Worm (Caenorhabditis elegans): ENCODE data around the gene T07C4.12.

The T07C4.12 gene

ce11 chrIII:10336109-10336508 is 3.6 kb upstream of the T07C4.12 start:
- TF ChIP-seq ces-1 (GFP tag; optimal IDR thresholded peaks at IDR 0.05) (no peak), elt-3 (tag; optimal IDR thresholded peaks at IDR 0.05) (no peak)

ce11 chrIII:10335086-10335485 is 2.6 kb upstream of the T07C4.12 start, which contains the start of gene ced-9:
ced-9 (plus strand) TSS chrIII:10335172.
- no peak for TF ChIP-seq unc-120 (tag; optimal IDR thresholded peaks at IDR 0.05; ENCODE audit: poor library complexity, severe bottlenecking)
- no peak for TF ChIP-seq ham-2 (GFP tag; optimal IDR thresholded peaks at IDR 0.05)
- no peak for TF ChIP-seq drap-1 (GFP tag; optimal IDR thresholded peaks at IDR 0.05)
- TF ChIP-seq nhr-12 (tag; optimal IDR thresholded peaks at IDR 0.05), result no peak
- TF ChIP-seq sptf-1 (tag; optimal IDR thresholded peaks at IDR 0.05), result no peak
- TF ChIP-seq pha-4 (tag; optimal IDR thresholded peaks at IDR 0.05), result no peak
- no peak for TF ChIP-seq snpc-4 (tag; optimal IDR thresholded peaks at IDR 0.05)
- no peak for TF ChIP-seq lin-32 (GFP tag; optimal IDR thresholded peaks at IDR 0.05)
- no peak for TF ChIP-seq blmp-1 (tag; optimal IDR thresholded peaks at IDR 0.05)
- TF ChIP-seq bed-3 (GFP tag; optimal IDR thresholded peaks at IDR 0.05), result no peak
- no peak for TF ChIP-seq mep-1 (tag; optimal IDR thresholded peaks at IDR 0.05)

ce11 chrIII:10333961-10334542 is 1.6 kb upstream of the T07C4.12 start, which contains the start of the genes jmjd-4 and mev-1:
jmjd-4 (minus strand) TSS chrIII:10334018.
mev-1 (plus strand) TSS chrIII:10334277.
- TF ChIP-seq lin-32 (GFP tag; optimal IDR thresholded peaks at IDR 0.05) (no peak), lin-13 (tag; optimal IDR thresholded peaks at IDR 0.05) (peak; percentile 67), ztf-11 (tag; optimal IDR thresholded peaks at IDR 0.05) (peak; percentile 17), nhr-237 (tag; optimal IDR thresholded peaks at IDR 0.05) (peak; percentile 28), ceh-83 (GFP tag; optimal IDR thresholded peaks at IDR 0.05) (no peak), M03D4.4 (tag; optimal IDR thresholded peaks at IDR 0.05) (peak; percentile 65), unc-39 (tag; optimal IDR thresholded peaks at IDR 0.05) (no peak), nhr-28 (tag; optimal IDR thresholded peaks at IDR 0.05) (no peak), mab-5 (tag; optimal IDR thresholded peaks at IDR 0.05) (peak; percentile 8), hlh-1 (tag; optimal IDR thresholded peaks at IDR 0.05) (peak; percentile 73), nhr-2 (tag; optimal IDR thresholded peaks at IDR 0.05) (no peak), pha-4 (tag; optimal IDR thresholded peaks at IDR 0.05) (peak; percentile 72), mls-2 (tag; optimal IDR thresholded peaks at IDR 0.05) (peak; percentile 42), mep-1 (tag; optimal IDR thresholded peaks at IDR 0.05) (peak; percentile 61), zip-8 (tag; optimal IDR thresholded peaks at IDR 0.05) (no peak), lsy-2 (tag; optimal IDR thresholded peaks at IDR 0.05) (peak; percentile 75), sptf-1 (tag; optimal IDR thresholded peaks at IDR 0.05) (peak; percentile 76), drap-1 (GFP tag; optimal IDR thresholded peaks at IDR 0.05) (peak; percentile 5), ces-1 (GFP tag; optimal IDR thresholded peaks at IDR 0.05) (peak; percentile 3)

DNA sequence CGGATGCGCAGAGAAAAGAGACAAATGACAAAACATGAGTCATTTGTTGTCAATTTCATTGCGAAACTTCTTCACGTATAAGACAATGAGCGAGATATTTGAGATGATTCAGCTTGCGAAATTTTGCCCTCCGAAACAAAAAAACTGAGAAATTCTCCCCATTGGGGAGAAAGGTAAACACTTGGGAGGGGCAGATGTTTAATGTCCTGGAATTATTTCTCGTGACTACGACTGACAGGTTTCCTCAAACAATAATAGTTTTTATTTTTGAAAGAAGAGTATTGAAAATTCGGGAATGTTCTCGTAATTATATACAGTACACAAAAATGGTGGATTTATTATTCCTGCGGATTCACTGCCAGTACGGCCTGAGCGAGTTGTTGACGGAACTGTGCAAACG is 1.2 kb downstream of the T07C4.12 start:
- TF ChIP-seq ceh-39 (tag; optimal IDR thresholded peaks at IDR 0.05), result no peak
- TF ChIP-seq mab-5 (tag; optimal IDR thresholded peaks at IDR 0.05), result no peak
- no peak for TF ChIP-seq hlh-1 (tag; optimal IDR thresholded peaks at IDR 0.05)
- TF ChIP-seq nhr-28 (tag; optimal IDR thresholded peaks at IDR 0.05), result no peak
- TF ChIP-seq mls-2 (tag; optimal IDR thresholded peaks at IDR 0.05), result no peak
- no peak for TF ChIP-seq drap-1 (GFP tag; optimal IDR thresholded peaks at IDR 0.05)
- TF ChIP-seq flh-1 (GFP tag; optimal IDR thresholded peaks at IDR 0.05), result no peak
- no peak for TF ChIP-seq sptf-1 (tag; optimal IDR thresholded peaks at IDR 0.05)
- TF ChIP-seq tbx-8 (GFP tag; optimal IDR thresholded peaks at IDR 0.05), result no peak
- TF ChIP-seq unc-120 (tag; optimal IDR thresholded peaks at IDR 0.05; ENCODE audit: poor library complexity, severe bottlenecking), result no peak
- TF ChIP-seq elt-1 (tag; optimal IDR thresholded peaks at IDR 0.05; ENCODE audit: borderline replicate concordance, insufficient read depth), result no peak

- TF ChIP-seq pha-4 (tag; optimal IDR thresholded peaks at IDR 0.05) (no peak), lin-32 (GFP tag; optimal IDR thresholded peaks at IDR 0.05) (no peak), unc-39 (tag; optimal IDR thresholded peaks at IDR 0.05) (no peak)
Measured at ce11 chrIII:10330372-10331062, 1.9 kb downstream of the T07C4.12 start, which contains the start of gene nex-2. nex-2 (minus strand) TSS chrIII:10330422.
